Worm (Caenorhabditis elegans) whole organism, early embryonic: ENCODE results near the gene panl-2.

Experiments used
- B0310.2 ChIP-seq: sonication (generic microtip); optimal IDR thresholded peaks from 2 replicates; lab custom pipeline; 2016; ENCODE audit warnings: mild to moderate bottlenecking, missing genetic modification characterization, missing compliant biosample characterization
- F13C5.2 ChIP-seq: sonication (generic microtip); optimal IDR thresholded peaks from 2 replicates; lab custom pipeline; 2017; ENCODE audit warnings: mild to moderate bottlenecking, missing genetic modification characterization, inconsistent platforms, missing compliant biosample characterization
- aly-1 ChIP-seq: sonication (generic microtip); optimal IDR thresholded peaks from 2 replicates; lab custom pipeline; 2016; ENCODE audit warnings: missing genetic modification characterization, missing compliant biosample characterization
- ama-1 ChIP-seq: fragments of 150-350 bp; optimal IDR thresholded peaks from 2 replicates; lab custom pipeline; 2014
- ceh-13 ChIP-seq: fragments of 200-800 bp; sonication (Bioruptor generic); optimal IDR thresholded peaks from 2 replicates; lab custom pipeline; 2018; ENCODE audit warnings: mild to moderate bottlenecking, missing genetic modification characterization, missing compliant biosample characterization
- ceh-36 ChIP-seq: sonication (generic microtip); optimal IDR thresholded peaks from 2 replicates; lab custom pipeline; 2016; ENCODE audit warnings: missing genetic modification characterization, inconsistent platforms, missing compliant biosample characterization
- ets-7 ChIP-seq: sonication (generic microtip); optimal IDR thresholded peaks from 2 replicates; lab custom pipeline; 2016; ENCODE audit warnings: missing genotype, missing genetic modification characterization, missing compliant biosample characterization
- flt-1 ChIP-seq: fragments of 200-800 bp; sonication (Bioruptor generic); IDR thresholded peaks from 2 replicates; pipeline ENCODE4 v1.3.6; 2022; ENCODE audit warnings: missing genetic modification characterization, missing compliant biosample characterization
- hmbx-1 ChIP-seq: sonication (generic microtip); optimal IDR thresholded peaks from 2 replicates; lab custom pipeline; 2016; ENCODE audit warnings: mild to moderate bottlenecking, missing genetic modification characterization, missing compliant biosample characterization
- hmg-4 ChIP-seq: fragments of 200-800 bp; sonication (Bioruptor generic); optimal IDR thresholded peaks from 2 replicates; lab custom pipeline; 2018; ENCODE audit warnings: mild to moderate bottlenecking, missing genetic modification characterization, missing compliant biosample characterization
- hnd-1 ChIP-seq: sonication (generic microtip); optimal IDR thresholded peaks from 2 replicates; lab custom pipeline; 2016; ENCODE audit warnings: missing genetic modification characterization, missing compliant biosample characterization
- pes-1 ChIP-seq: fragments of 200-800 bp; sonication (Bioruptor generic); IDR thresholded peaks from 2 replicates; pipeline ENCODE4 v1.3.6; 2022; ENCODE audit warnings: missing genetic modification reagents, missing genetic modification characterization, missing compliant biosample characterization
- scrt-1 ChIP-seq: fragments of 200-800 bp; sonication (Bioruptor generic); IDR thresholded peaks from 2 replicates; pipeline ENCODE4 v1.3.6; 2022; ENCODE audit warnings: missing genetic modification characterization, missing compliant biosample characterization
- sea-1 ChIP-seq: fragments of 200-800 bp; sonication (Bioruptor generic); conservative IDR thresholded peaks from 2 replicates; pipeline ENCODE4 v1.3.6; 2022; ENCODE audit warnings: missing genetic modification characterization, missing compliant biosample characterization
- tbx-11 ChIP-seq: fragments of 200-800 bp; sonication (Bioruptor generic); IDR thresholded peaks from 2 replicates; pipeline ENCODE4 v1.3.6; 2022; ENCODE audit warnings: missing genetic modification characterization, missing compliant biosample characterization
- tbx-37 ChIP-seq: fragments of 200-800 bp; sonication (Bioruptor generic); conservative IDR thresholded peaks from 2 replicates; pipeline ENCODE4 v1.3.6; 2022; ENCODE audit warnings: missing genetic modification reagents, missing genetic modification characterization, missing compliant biosample characterization
- tra-4 ChIP-seq: sonication (generic microtip); optimal IDR thresholded peaks from 2 replicates; lab custom pipeline; 2017; ENCODE audit warnings: missing genetic modification characterization, missing compliant biosample characterization

panl-2 gene

DNA sequence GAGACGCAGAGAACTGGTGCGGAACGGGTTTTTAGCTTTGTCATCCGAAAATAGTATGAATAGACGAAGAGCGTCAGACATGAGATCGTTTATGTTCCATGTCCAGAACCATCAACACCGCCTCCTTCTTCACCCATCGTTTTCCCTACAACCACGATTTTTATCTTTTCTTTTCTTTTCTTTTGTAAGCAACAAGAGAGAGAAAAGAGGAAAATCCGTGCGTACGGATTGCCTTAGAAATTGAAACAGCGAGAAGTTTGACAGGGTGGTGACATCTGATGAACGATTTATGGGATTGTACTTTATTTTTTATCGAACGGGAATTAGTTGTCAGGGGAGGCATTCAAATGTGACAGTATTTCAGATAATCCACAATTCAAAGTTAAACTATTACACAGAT lies 22.2 kb downstream of the panl-2 start, which contains the start of gene abu-13:
TSS of gene abu-13 (minus strand) at position 152 of the 400 bp plus-strand sequence.
- TF ChIP-seq hmbx-1 (tag; lab: Kevin White, UChicago), result no peak
- TF ChIP-seq F13C5.2 (tag; lab: Kevin White, UChicago), result no peak
- no peak for TF ChIP-seq ceh-36 (tag; lab: Kevin White, UChicago)
- TF ChIP-seq B0310.2 (tag; lab: Kevin White, UChicago), result no peak
- no peak for TF ChIP-seq tbx-37
- TF ChIP-seq ama-1 (lab: Kevin White, UChicago), result no peak
- no peak for TF ChIP-seq hnd-1 (tag; lab: Kevin White, UChicago)

DNA sequence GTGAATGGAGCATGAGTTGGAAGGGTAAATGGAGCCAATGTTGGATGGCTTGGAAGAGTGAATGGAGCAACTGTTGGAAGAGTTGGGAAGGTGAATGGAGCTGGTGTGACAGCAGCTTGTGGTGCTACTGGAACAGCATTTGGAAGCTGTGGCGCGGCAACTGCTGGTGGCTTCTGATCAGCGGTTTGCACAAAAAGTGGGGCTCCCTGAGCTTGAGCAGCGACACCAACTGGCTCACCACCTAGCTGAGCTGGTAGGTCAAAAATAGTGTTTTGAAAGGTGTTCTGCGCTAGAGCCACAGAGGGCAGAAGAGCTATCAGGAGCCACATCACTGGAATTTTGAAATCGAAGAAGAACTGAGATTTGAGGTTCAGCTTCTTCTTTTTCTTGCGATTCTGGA lies 22.6 kb downstream of the panl-2 start:
- no peak for TF ChIP-seq scrt-1
- TF ChIP-seq flt-1 (GFP tag; lab: Robert Waterston, UW), result no peak
- no peak for TF ChIP-seq ets-7 (tag; lab: Kevin White, UChicago)
- no peak for TF ChIP-seq ceh-13
- no peak for TF ChIP-seq ceh-36 (tag; lab: Kevin White, UChicago)
- no peak for TF ChIP-seq pes-1 (GFP tag; lab: Robert Waterston, UW)
- TF ChIP-seq B0310.2 (tag; lab: Kevin White, UChicago), result no peak
- no peak for TF ChIP-seq tbx-37
- TF ChIP-seq hmbx-1 (tag; lab: Kevin White, UChicago), result no peak
- no peak for TF ChIP-seq F13C5.2 (tag; lab: Kevin White, UChicago)
- no peak for TF ChIP-seq hmg-4 (GFP tag; lab: Kevin White, UChicago)

DNA sequence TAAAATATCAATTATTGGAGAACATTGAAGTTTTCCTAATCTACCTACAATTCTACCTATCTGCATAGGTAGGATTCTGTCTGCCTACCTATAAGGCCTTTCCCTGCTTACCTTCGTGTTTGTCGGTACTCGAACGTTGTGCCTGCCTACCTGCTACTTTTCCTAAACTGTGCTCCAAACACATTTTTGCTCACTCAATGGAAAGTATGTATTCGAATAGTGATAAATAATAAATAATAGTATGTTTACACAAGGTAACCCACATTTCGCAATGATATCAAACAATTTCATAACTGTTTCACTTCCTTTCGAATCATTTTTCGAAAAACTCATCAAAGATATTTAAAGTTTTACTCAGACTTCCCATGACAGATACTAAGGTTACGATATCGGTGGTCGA lies 28.4 kb downstream of the panl-2 start, which contains the start of gene F57B9.3:
TSS of gene F57B9.3 (plus strand) at position 301 of the 400 bp plus-strand sequence.
- no peak for TF ChIP-seq scrt-1
- TF ChIP-seq tbx-37, result no peak
- no peak for TF ChIP-seq pes-1 (GFP tag; lab: Robert Waterston, UW)
- TF ChIP-seq tbx-11 (GFP tag; lab: Robert Waterston, UW), result no peak
- no peak for TF ChIP-seq ama-1 (lab: Kevin White, UChicago)
- no peak for TF ChIP-seq ceh-36 (tag; lab: Kevin White, UChicago)
- no peak for TF ChIP-seq hmg-4 (GFP tag; lab: Kevin White, UChicago)
- no peak for TF ChIP-seq tra-4 (tag; lab: Kevin White, UChicago)
- TF ChIP-seq B0310.2 (tag; lab: Kevin White, UChicago), result no peak

DNA sequence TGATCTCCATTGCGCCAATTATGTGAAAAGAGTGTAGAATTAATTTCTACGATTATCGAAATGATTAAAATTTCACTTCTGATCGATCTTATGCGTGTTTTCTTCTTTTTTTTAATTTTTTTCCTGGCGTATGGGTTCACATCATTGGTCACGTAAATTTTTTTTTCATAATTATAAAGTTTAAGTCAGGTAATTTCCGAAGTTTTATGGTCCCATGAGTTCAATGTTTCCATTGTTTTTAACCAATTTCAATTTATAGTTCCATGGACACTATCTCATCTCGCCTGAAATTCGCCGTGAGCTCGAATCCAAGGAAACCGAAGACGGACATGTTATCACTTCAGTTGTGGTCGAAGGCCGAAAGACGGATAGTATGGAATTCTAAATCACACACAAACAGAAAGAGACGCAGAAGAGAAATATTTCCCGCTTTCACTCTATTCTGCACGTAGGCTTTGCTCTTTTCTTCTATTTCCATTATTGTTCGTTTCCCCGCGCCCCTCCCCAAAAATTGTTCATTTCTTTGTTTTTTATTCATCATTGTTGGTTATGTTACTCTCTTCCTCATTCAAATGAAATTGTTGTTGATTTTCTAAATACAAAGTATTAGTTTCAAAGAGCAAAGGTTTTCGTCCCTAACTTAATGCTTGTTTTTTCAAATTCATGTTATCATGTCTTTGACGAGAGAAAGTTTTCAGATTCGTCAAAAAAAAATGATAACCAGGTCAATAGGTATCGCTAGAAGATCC lies 32.5 kb downstream of the panl-2 start, which contains the start of the genes F57B9.8 and coq-2:
TSS of gene F57B9.8 (minus strand) at position 51 of the 749 bp plus-strand sequence.
TSS of gene coq-2 (plus strand) at position 699 of the 749 bp plus-strand sequence.
- TF ChIP-seq ceh-13, result no peak

DNA sequence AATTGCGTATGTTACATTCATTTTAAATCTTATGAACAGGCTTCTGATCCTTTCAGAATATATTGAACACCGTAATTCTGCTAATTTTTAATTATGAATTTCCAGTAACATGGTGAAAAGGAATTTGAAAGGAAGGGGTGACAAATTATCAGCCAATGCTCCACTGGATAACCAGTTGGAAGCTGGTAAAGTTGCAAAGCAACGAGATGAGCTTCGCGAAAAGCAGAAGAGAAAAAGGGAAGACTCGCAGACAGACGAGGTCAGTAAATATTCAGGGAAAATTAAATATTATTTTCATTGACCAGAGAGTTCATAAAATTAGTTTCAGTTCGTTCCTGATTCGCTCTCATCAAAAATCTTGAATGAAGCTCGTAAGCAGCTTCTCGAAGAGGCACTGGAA lies 36.0 kb downstream of the panl-2 start, which contains the start of gene byn-1:
TSS of gene byn-1 (plus strand) at position 106 of the 400 bp plus-strand sequence.
- TF ChIP-seq ama-1 (lab: Kevin White, UChicago) (peak; percentile 26), ceh-13 (no peak)

DNA sequence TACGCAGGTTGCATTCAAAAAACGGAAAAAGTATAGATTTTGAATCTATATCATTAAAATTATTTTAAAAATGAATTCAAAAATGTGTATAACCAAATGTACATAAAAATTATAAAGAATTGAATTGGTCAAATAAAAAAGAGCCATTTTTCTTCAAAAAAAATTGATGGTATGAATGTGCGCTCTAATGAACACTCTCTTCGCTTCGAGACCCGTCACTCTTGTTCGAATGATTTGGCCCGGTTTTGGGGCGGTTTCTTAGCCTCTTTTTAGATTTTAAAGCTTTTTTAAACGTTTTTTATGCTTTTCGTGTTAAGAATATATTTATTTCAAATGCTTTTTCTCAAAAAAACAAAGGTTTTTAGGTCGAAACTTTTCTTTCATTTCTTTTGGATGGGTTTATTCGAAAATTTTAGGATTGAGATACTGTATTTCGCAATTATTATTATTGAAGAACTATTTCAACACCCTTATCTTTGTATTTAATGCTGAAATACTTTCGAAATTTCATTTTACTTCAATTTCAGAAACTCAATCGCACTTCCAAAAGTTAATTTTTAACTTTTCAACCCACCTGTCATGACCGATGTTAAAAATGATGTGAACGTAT lies 38.3 kb downstream of the panl-2 start, which contains the start of gene inf-1:
TSS of gene inf-1 (plus strand) at position 577 of the 610 bp plus-strand sequence.
- TF ChIP-seq hmbx-1 (tag; lab: Kevin White, UChicago), result no peak
- TF ChIP-seq hmg-4 (GFP tag; lab: Kevin White, UChicago), result no peak
- no peak for TF ChIP-seq hnd-1 (tag; lab: Kevin White, UChicago)
- TF ChIP-seq tra-4 (tag; lab: Kevin White, UChicago), result no peak
- no peak for TF ChIP-seq tbx-37
- no peak for TF ChIP-seq sea-1 (GFP tag; lab: Robert Waterston, UW)
- TF ChIP-seq pes-1 (GFP tag; lab: Robert Waterston, UW), result no peak
- no peak for TF ChIP-seq scrt-1
- TF ChIP-seq ets-7 (tag; lab: Kevin White, UChicago), result no peak
- no peak for TF ChIP-seq aly-1 (tag; lab: Kevin White, UChicago)
- no peak for TF ChIP-seq tbx-11 (GFP tag; lab: Robert Waterston, UW)
- TF ChIP-seq flt-1 (GFP tag; lab: Robert Waterston, UW), result no peak
- TF ChIP-seq B0310.2 (tag; lab: Kevin White, UChicago), result no peak
- no peak for TF ChIP-seq ceh-36 (tag; lab: Kevin White, UChicago)
- no peak for TF ChIP-seq ama-1 (lab: Kevin White, UChicago)
- TF ChIP-seq F13C5.2 (tag; lab: Kevin White, UChicago), result no peak
- no peak for TF ChIP-seq ceh-13

DNA sequence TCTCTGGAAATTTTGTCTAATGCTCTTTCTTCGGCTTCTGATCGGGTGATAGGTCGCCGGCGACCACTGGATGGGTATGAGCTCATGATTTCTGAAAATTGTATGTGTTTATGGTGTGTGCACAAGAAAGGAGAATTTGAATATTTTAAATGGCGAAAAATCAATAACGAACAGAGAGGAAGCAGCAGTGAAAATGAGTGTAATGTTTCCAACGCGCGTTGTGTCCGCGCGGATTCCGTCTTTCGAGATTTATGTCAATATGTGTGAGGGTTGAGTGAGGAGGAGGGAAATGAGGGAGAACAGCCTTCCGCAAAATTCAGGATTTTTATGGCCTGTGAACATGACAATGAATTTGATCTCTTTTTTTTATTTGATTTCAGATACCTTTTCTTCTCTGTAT lies 39.2 kb downstream of the panl-2 start, which contains the start of gene flap-1:
TSS of gene flap-1 (minus strand) at position 101 of the 400 bp plus-strand sequence.
- no peak for TF ChIP-seq hmbx-1 (tag; lab: Kevin White, UChicago)
- TF ChIP-seq B0310.2 (tag; lab: Kevin White, UChicago), result no peak
- TF ChIP-seq tbx-11 (GFP tag; lab: Robert Waterston, UW), result no peak
- no peak for TF ChIP-seq scrt-1

DNA sequence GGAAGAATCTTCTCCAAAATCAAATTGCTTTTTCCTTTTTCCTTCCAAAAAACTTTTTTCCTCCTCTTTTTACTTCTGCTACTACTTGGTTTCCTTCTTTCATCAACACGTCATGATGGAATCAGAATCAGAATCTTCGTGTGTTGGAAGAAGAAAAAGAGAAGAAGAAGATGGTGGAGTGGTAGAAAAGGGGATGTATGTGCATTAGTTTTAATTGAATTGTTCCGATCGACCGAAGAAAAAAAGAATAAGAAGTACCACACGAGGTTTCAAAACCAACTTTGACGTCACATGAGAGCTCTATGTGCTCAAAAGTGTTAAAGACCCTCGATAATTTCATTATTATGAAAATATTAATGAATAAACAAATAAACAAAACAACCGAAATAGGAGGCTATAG lies 53.1 kb downstream of the panl-2 start:
- TF ChIP-seq aly-1 (tag; lab: Kevin White, UChicago) (no peak), B0310.2 (tag; lab: Kevin White, UChicago) (no peak)
